Fruit fly (Drosophila melanogaster) whole organism, adult: Measurements from ENCODE around the gene PIG-L.

Source experiments
- CG11617 ChIP-seq: fragments of 200-800 bp; sonication (Bioruptor generic); optimal IDR thresholded peaks from 2 replicates; lab custom pipeline; 2017; ENCODE audit warnings: mild to moderate bottlenecking, missing biosample characterization, missing genetic modification reagents, missing genetic modification characterization
- CG12768 ChIP-seq: fragments of 200-800 bp; sonication (Bioruptor generic); optimal IDR thresholded peaks from 2 replicates; lab custom pipeline; 2017; ENCODE audit warnings: missing biosample characterization, missing genetic modification characterization, mild to moderate bottlenecking, moderate library complexity, missing genetic modification reagents
- CG14711 ChIP-seq: fragments of 200-800 bp; sonication (Bioruptor generic); optimal IDR thresholded peaks from 2 replicates; lab custom pipeline; 2018; ENCODE audit warnings: missing biosample characterization, mild to moderate bottlenecking, missing genetic modification characterization, moderate library complexity
- CG1620 ChIP-seq: fragments of 200-800 bp; sonication (Bioruptor generic); optimal IDR thresholded peaks from 2 replicates; lab custom pipeline; 2016; ENCODE audit warnings: missing biosample characterization, missing genetic modification characterization
- CG33017 ChIP-seq: fragments of 200-800 bp; sonication (Bioruptor generic); optimal IDR thresholded peaks from 2 replicates; lab custom pipeline; 2018; ENCODE audit warnings: missing biosample characterization, mild to moderate bottlenecking, missing genetic modification characterization, moderate library complexity
- CG5204 ChIP-seq: fragments of 200-800 bp; sonication (Bioruptor generic); optimal IDR thresholded peaks from 2 replicates; lab custom pipeline; 2016; ENCODE audit warnings: missing biosample characterization, missing genetic modification characterization
- CG7045 ChIP-seq: fragments of 200-800 bp; sonication (Bioruptor generic); optimal IDR thresholded peaks from 2 replicates; lab custom pipeline; 2017; ENCODE audit warnings: missing biosample characterization, mild to moderate bottlenecking, missing genetic modification characterization
- CG7101 ChIP-seq: fragments of 200-800 bp; sonication (Bioruptor generic); optimal IDR thresholded peaks from 2 replicates; lab custom pipeline; 2018; ENCODE audit warnings: missing biosample characterization, mild to moderate bottlenecking, missing genetic modification characterization, moderate library complexity
- Clk ChIP-seq: fragments of 200-800 bp; sonication (Bioruptor generic); optimal IDR thresholded peaks from 2 replicates; lab custom pipeline; 2017; ENCODE audit warnings: missing biosample characterization, missing genetic modification characterization
- Crg-1 ChIP-seq: fragments of 200-800 bp; sonication (Bioruptor generic); optimal IDR thresholded peaks from 2 replicates; lab custom pipeline; 2016; ENCODE audit warnings: missing biosample characterization, missing genetic modification characterization
- Hr96 ChIP-seq: fragments of 200-800 bp; sonication (Bioruptor generic); optimal IDR thresholded peaks from 2 replicates; lab custom pipeline; 2016; ENCODE audit warnings: missing biosample characterization, missing genetic modification characterization
- Mnt ChIP-seq: fragments of 200-800 bp; sonication (Bioruptor generic); optimal IDR thresholded peaks from 2 replicates; lab custom pipeline; 2016; ENCODE audit warnings: missing biosample characterization, mild to moderate bottlenecking, missing genetic modification characterization
- bab1 ChIP-seq: fragments of 200-800 bp; sonication (Bioruptor generic); optimal IDR thresholded peaks from 3 replicates; lab custom pipeline; 2019; ENCODE audit warnings: missing biosample characterization, mild to moderate bottlenecking, missing genetic modification characterization, moderate library complexity
- cic ChIP-seq: fragments of 200-800 bp; sonication (Bioruptor generic); optimal IDR thresholded peaks from 2 replicates; lab custom pipeline; 2017; ENCODE audit warnings: missing biosample characterization, mild to moderate bottlenecking, missing genetic modification characterization, moderate library complexity
- cnc ChIP-seq, 2 experiments: fragments of >200 bp; optimal IDR thresholded peaks; 2 replicates each; lab custom pipeline; 2017
- kay ChIP-seq: fragments of 200-800 bp; sonication (Bioruptor generic); peaks from one replicate; lab custom pipeline; 2016; ENCODE audit warnings: missing biosample characterization, missing genetic modification characterization, borderline replicate concordance
- ovo ChIP-seq: fragments of 200-800 bp; sonication (Bioruptor generic); optimal IDR thresholded peaks from 2 replicates; lab custom pipeline; 2016; ENCODE audit warnings: missing biosample characterization, missing genetic modification characterization
- pad ChIP-seq: fragments of 200-800 bp; sonication (Bioruptor generic); optimal IDR thresholded peaks from 3 replicates; lab custom pipeline; 2017; ENCODE audit warnings: missing biosample characterization, missing genetic modification characterization, mild to moderate bottlenecking, moderate library complexity, missing genetic modification reagents
- tj ChIP-seq: fragments of 200-800 bp; sonication (Bioruptor generic); optimal IDR thresholded peaks from 3 replicates; lab custom pipeline; 2017; ENCODE audit warnings: missing biosample characterization, mild to moderate bottlenecking, missing genetic modification characterization, moderate library complexity
- toe ChIP-seq: fragments of 200-800 bp; sonication (Bioruptor generic); optimal IDR thresholded peaks from 2 replicates; lab custom pipeline; 2016; ENCODE audit warnings: missing biosample characterization, missing genetic modification characterization

The PIG-L gene

DNA sequence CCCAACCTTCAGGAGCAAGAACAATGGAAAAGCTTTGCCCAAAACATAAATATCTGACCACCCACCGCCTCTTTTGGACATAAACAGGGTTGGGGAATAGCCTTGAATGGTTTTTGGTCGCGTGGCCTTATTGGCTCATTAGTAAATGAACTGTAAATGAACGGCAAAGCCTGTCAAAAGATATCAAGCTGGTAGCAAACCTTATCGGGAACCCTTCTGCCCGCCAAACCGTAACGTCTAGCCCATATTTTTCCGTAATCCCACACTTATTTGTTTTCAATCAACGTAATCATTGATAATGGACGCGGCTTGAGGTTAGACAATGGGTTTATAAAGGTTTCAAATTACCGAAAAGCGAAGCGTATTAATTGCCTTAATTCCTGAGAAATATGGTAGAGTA lies 35.8 kb downstream of the PIG-L start:
- TF ChIP-seq CG12768 (no peak), CG11617 (GFP tag; lab: Kevin White, UChicago) (no peak)

DNA sequence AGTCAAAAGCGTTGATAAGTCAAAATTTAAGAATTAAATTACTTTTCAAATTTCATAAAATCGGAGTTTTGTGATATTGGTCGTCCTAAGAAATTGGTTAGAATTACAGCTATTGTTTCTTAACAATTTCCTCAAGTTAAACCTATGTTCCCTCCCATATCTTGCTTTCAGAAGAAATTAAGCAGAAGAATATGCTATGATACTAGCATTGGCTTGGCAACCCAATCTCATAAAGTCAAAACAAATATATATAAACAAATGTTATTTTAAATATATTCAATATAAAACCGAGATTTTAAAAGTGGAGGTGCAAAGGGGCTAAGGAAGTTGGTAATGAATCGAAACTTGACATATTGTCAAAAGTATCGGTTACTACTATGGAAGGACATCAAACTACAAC lies 48.5 kb downstream of the PIG-L start, which contains the start of gene CG31213:
Gene CG31213, plus strand, starts transcription at position 301 of the 400 bp plus-strand sequence.
- TF ChIP-seq cic (GFP tag; lab: Kevin White, UChicago) = no peak
- TF ChIP-seq pad (GFP tag; lab: Kevin White, UChicago) = no peak
- TF ChIP-seq CG12768 = no peak
- no peak for TF ChIP-seq CG33017 (tag; lab: Kevin White, UChicago)
- no peak for TF ChIP-seq Crg-1
- TF ChIP-seq cnc (optimal IDR thresholded peaks at IDR 0.05; lab: Kevin White, UChicago) = no peak
- no peak for TF ChIP-seq CG11617 (GFP tag; lab: Kevin White, UChicago)
- no peak for TF ChIP-seq CG1620 (GFP tag; lab: Kevin White, UChicago)
- TF ChIP-seq CG14711 (tag; lab: Kevin White, UChicago) = no peak
- TF ChIP-seq bab1 (GFP tag; lab: Kevin White, UChicago) = no peak
- TF ChIP-seq CG5204 (GFP tag; lab: Kevin White, UChicago) = no peak
- no peak for TF ChIP-seq Hr96 (GFP tag; lab: Kevin White, UChicago)
- TF ChIP-seq tj (GFP tag; lab: Kevin White, UChicago) = no peak
- no peak for TF ChIP-seq Mnt (GFP tag; lab: Kevin White, UChicago)
- TF ChIP-seq kay (GFP tag; lab: Kevin White, UChicago) = no peak
- no peak for TF ChIP-seq CG7045 (GFP tag; lab: Kevin White, UChicago)
- no peak for TF ChIP-seq Clk (GFP tag; lab: Kevin White, UChicago)
- TF ChIP-seq ovo = no peak
- no peak for TF ChIP-seq CG7101 (tag; lab: Kevin White, UChicago)
- TF ChIP-seq toe (GFP tag; lab: Kevin White, UChicago) = no peak

- TF ChIP-seq cic (GFP tag; lab: Kevin White, UChicago) = no peak
- TF ChIP-seq tj (GFP tag; lab: Kevin White, UChicago) = no peak
- no peak for TF ChIP-seq cnc (optimal IDR thresholded peaks at IDR 0.05; lab: Kevin White, UChicago)
- TF ChIP-seq ovo = no peak
- no peak for TF ChIP-seq toe (GFP tag; lab: Kevin White, UChicago)
- no peak for TF ChIP-seq Mnt (GFP tag; lab: Kevin White, UChicago)
- TF ChIP-seq Clk (GFP tag; lab: Kevin White, UChicago) = no peak
- no peak for TF ChIP-seq CG1620 (GFP tag; lab: Kevin White, UChicago)
- TF ChIP-seq CG7101 (tag; lab: Kevin White, UChicago) = no peak
- TF ChIP-seq CG14711 (tag; lab: Kevin White, UChicago) = no peak
- no peak for TF ChIP-seq CG12768
- no peak for TF ChIP-seq Hr96 (GFP tag; lab: Kevin White, UChicago)
- TF ChIP-seq kay (GFP tag; lab: Kevin White, UChicago) = no peak
- TF ChIP-seq Crg-1 = no peak
- TF ChIP-seq CG5204 (GFP tag; lab: Kevin White, UChicago) = no peak
- TF ChIP-seq pad (GFP tag; lab: Kevin White, UChicago) = no peak
- TF ChIP-seq bab1 (GFP tag; lab: Kevin White, UChicago) = no peak
These were observed 52.4 kb downstream of the PIG-L start for dm6 chr3R:19968695-19969094.
